Fruit fly (Drosophila melanogaster) whole organism, embryonic: Measurements from ENCODE around the gene Idua.

Experiments used
- ATbp ChIP-seq: fragments of 200-800 bp; sonication (Bioruptor generic); optimal IDR thresholded peaks from 2 replicates; lab custom pipeline; 2017; ENCODE audit warnings: missing biosample characterization, mild to moderate bottlenecking, missing genetic modification characterization, missing genetic modification reagents
- Awh ChIP-seq: fragments of 200-800 bp; sonication (Bioruptor generic); IDR thresholded peaks from 2 replicates; pipeline ENCODE4, ENCODE4 v1.3.6; 2022; ENCODE audit warnings: missing biosample characterization, missing genetic modification characterization
- CG11696 ChIP-seq: fragments of 200-800 bp; sonication (Bioruptor generic); IDR thresholded peaks from 2 replicates; pipeline ENCODE4 v1.3.6; 2022; ENCODE audit warnings: missing biosample characterization, missing genetic modification characterization
- CG17359 ChIP-seq: fragments of 200-800 bp; sonication (Bioruptor generic); optimal IDR thresholded peaks from 3 replicates; lab custom pipeline; 2018; ENCODE audit warnings: missing biosample characterization, mild to moderate bottlenecking, missing genetic modification characterization, moderate library complexity
- CG17829 ChIP-seq: fragments of 200-800 bp; optimal IDR thresholded peaks from 2 replicates; lab custom pipeline; 2019; ENCODE audit warnings: missing biosample characterization, mild to moderate bottlenecking, missing genetic modification characterization, moderate library complexity
- CG2678 ChIP-seq: fragments of 200-800 bp; sonication (Bioruptor generic); optimal IDR thresholded peaks from 3 replicates; lab custom pipeline; 2019; ENCODE audit warnings: missing biosample characterization, mild to moderate bottlenecking, missing genetic modification characterization, moderate library complexity
- CG2875 ChIP-seq: fragments of 200-800 bp; sonication (Bioruptor generic); optimal IDR thresholded peaks from 2 replicates; lab custom pipeline; 2017; ENCODE audit warnings: missing biosample characterization, mild to moderate bottlenecking, missing genetic modification characterization, missing genetic modification reagents
- CG31365 ChIP-seq: fragments of 200-800 bp; sonication (Bioruptor generic); optimal IDR thresholded peaks from 2 replicates; lab custom pipeline; 2018; ENCODE audit warnings: missing biosample characterization, mild to moderate bottlenecking, missing genetic modification characterization
- CG34376 ChIP-seq: fragments of 200-800 bp; sonication (Bioruptor generic); optimal IDR thresholded peaks from 2 replicates; lab custom pipeline; 2018; ENCODE audit warnings: missing biosample characterization, mild to moderate bottlenecking, missing genetic modification characterization
- CG3838 ChIP-seq: fragments of 200-800 bp; sonication (Bioruptor generic); optimal IDR thresholded peaks from 3 replicates; lab custom pipeline; 2016; ENCODE audit warnings: missing biosample characterization, missing genetic modification characterization
- CG4424 ChIP-seq: fragments of 200-800 bp; sonication (Bioruptor generic); optimal IDR thresholded peaks from 3 replicates; lab custom pipeline; 2016; ENCODE audit warnings: missing biosample characterization, missing genetic modification characterization
- CG6254 ChIP-seq: fragments of 200-800 bp; sonication (Bioruptor generic); optimal IDR thresholded peaks from 3 replicates; lab custom pipeline; 2017; ENCODE audit warnings: mild to moderate bottlenecking, missing biosample characterization, missing genetic modification reagents, missing genetic modification characterization
- CG6272 ChIP-seq: fragments of 200-800 bp; sonication (Bioruptor generic); IDR thresholded peaks from 2 replicates; pipeline ENCODE4 v1.3.6; 2022; ENCODE audit warnings: missing biosample characterization, missing genetic modification characterization
- CG7357 ChIP-seq: fragments of 200-800 bp; sonication (Bioruptor generic); IDR thresholded peaks from 3 replicates; pipeline ENCODE4 v1.3.6; 2022; ENCODE audit warnings: missing biosample characterization, missing genetic modification characterization
- CG8290 ChIP-seq, 3 experiments: fragments of 200-800 bp; sonication (Bioruptor generic); optimal IDR thresholded peaks; 2 replicates each; lab custom pipeline; 2016 to 2019; ENCODE audit warnings: missing biosample characterization in 3 of 3, missing genetic modification characterization in 3 of 3, mild to moderate bottlenecking in 2 of 3, moderate library complexity in 1 of 3
- CG8478 ChIP-seq: fragments of >200 bp; optimal IDR thresholded peaks from 2 replicates; lab custom pipeline; 2018
- CG8944 ChIP-seq: fragments of 200-800 bp; sonication (Bioruptor generic); optimal IDR thresholded peaks from 3 replicates; lab custom pipeline; 2016; ENCODE audit warnings: missing biosample characterization, missing genetic modification characterization
- CHES-1-like ChIP-seq: fragments of 200-800 bp; sonication (Bioruptor generic); optimal IDR thresholded peaks from 2 replicates; lab custom pipeline; 2016; ENCODE audit warnings: missing biosample characterization, missing genetic modification characterization
- D ChIP-seq, 2 experiments: fragments of 200-800 bp in 1 of 2; fragments of >200 bp in 1 of 2; sonication (Bioruptor generic) in 1 of 2; optimal IDR thresholded peaks; 2 replicates in 1 of 2; 3 replicates in 1 of 2; lab custom pipeline; 2017; ENCODE audit warnings: mild to moderate bottlenecking in 1 of 2, missing biosample characterization in 1 of 2, missing genetic modification characterization in 1 of 2, missing genetic modification reagents in 1 of 2
- Dll ChIP-seq: fragments of 200-800 bp; sonication (Bioruptor generic); IDR thresholded peaks from 4 replicates; pipeline ENCODE4 v1.3.6; 2022; ENCODE audit warnings: missing biosample characterization, missing genetic modification characterization; ENCODE audit not compliant: partially characterized antibody
- ERR ChIP-seq: fragments of 200-800 bp; sonication (Bioruptor generic); optimal IDR thresholded peaks from 2 replicates; lab custom pipeline; 2016; ENCODE audit warnings: missing biosample characterization, missing genetic modification characterization
- H2.0 ChIP-seq: fragments of 200-800 bp; sonication (Bioruptor generic); IDR thresholded peaks from 2 replicates; pipeline ENCODE4 v1.3.6; 2022; ENCODE audit warnings: missing biosample characterization, missing genetic modification characterization
- HLH4C ChIP-seq: fragments of 200-800 bp; sonication (Bioruptor generic); IDR thresholded peaks from 3 replicates; pipeline ENCODE4 v1.3.6; 2022; ENCODE audit warnings: missing biosample characterization, missing genetic modification characterization; ENCODE audit not compliant: partially characterized antibody
- HLHmδ ChIP-seq: fragments of 200-800 bp; sonication (Bioruptor generic); optimal IDR thresholded peaks from 2 replicates; lab custom pipeline; 2018; ENCODE audit warnings: missing biosample characterization, mild to moderate bottlenecking, missing genetic modification characterization, moderate library complexity
- HmgD ChIP-seq: fragments of 200-800 bp; sonication (Bioruptor generic); optimal IDR thresholded peaks from 3 replicates; lab custom pipeline; 2016; ENCODE audit warnings: missing biosample characterization, missing genetic modification characterization
- Optix ChIP-seq: fragments of 200-800 bp; sonication (Bioruptor generic); IDR thresholded peaks from 3 replicates; pipeline ENCODE4 v1.3.6; 2022; ENCODE audit warnings: missing biosample characterization, missing genetic modification characterization
- Tbp ChIP-seq: fragments of >200 bp; optimal IDR thresholded peaks from 2 replicates; lab custom pipeline; 2018; ENCODE audit warnings: missing biosample characterization, missing genetic modification characterization
- Usf ChIP-seq: fragments of 200-800 bp; sonication (Bioruptor generic); optimal IDR thresholded peaks from 2 replicates; lab custom pipeline; 2017; ENCODE audit warnings: missing genotype, missing biosample characterization, missing genetic modification characterization
- bowl ChIP-seq: fragments of 200-800 bp; sonication (Bioruptor generic); IDR thresholded peaks from 2 replicates; pipeline ENCODE4 v1.3.6; 2022; ENCODE audit warnings: missing biosample characterization, missing genetic modification characterization
- cad ChIP-seq: fragments of >200 bp; optimal IDR thresholded peaks from 2 replicates; lab custom pipeline; 2017; ENCODE audit warnings: missing biosample characterization, missing genetic modification characterization
- cato ChIP-seq: fragments of 200-800 bp; sonication (Bioruptor generic); optimal IDR thresholded peaks from 2 replicates; lab custom pipeline; 2016; ENCODE audit warnings: missing biosample characterization, missing genetic modification characterization, borderline replicate concordance
- dpn ChIP-seq, 2 experiments: fragments of 200-800 bp; sonication (Bioruptor generic); optimal IDR thresholded peaks; 3 replicates each; lab custom pipeline; 2016; ENCODE audit warnings: missing biosample characterization in 2 of 2, missing genetic modification characterization in 2 of 2
- emc ChIP-seq: fragments of 200-800 bp; sonication (Bioruptor generic); optimal IDR thresholded peaks from 2 replicates; lab custom pipeline; 2016; ENCODE audit warnings: missing biosample characterization, missing genetic modification characterization
- exex ChIP-seq: fragments of 200-800 bp; sonication (Bioruptor generic); optimal IDR thresholded peaks from 4 replicates; lab custom pipeline; 2018; ENCODE audit warnings: missing biosample characterization, mild to moderate bottlenecking, missing genetic modification characterization, moderate library complexity
- fd64A ChIP-seq: fragments of 200-800 bp; sonication (Bioruptor generic); optimal IDR thresholded peaks from 3 replicates; lab custom pipeline; 2018; ENCODE audit warnings: missing biosample characterization, mild to moderate bottlenecking, missing genetic modification characterization
- ftz-f1 ChIP-seq: fragments of 200-800 bp; sonication (Bioruptor generic); optimal IDR thresholded peaks from 2 replicates; lab custom pipeline; 2016; ENCODE audit warnings: missing biosample characterization, missing genetic modification characterization
- gfzf ChIP-seq: fragments of 200-800 bp; sonication (Bioruptor generic); optimal IDR thresholded peaks from 2 replicates; lab custom pipeline; 2016; ENCODE audit warnings: missing biosample characterization, mild to moderate bottlenecking, missing genetic modification characterization, moderate library complexity
- h ChIP-seq: fragments of >200 bp; optimal IDR thresholded peaks from 2 replicates; lab custom pipeline; 2017
- insv ChIP-seq, 2 experiments: fragments of 200-800 bp; sonication (Bioruptor generic); optimal IDR thresholded peaks; 3 replicates each; lab custom pipeline; 2016 to 2018; ENCODE audit warnings: missing biosample characterization in 2 of 2, missing genetic modification characterization in 2 of 2
- knrl ChIP-seq: fragments of 200-800 bp; sonication (Bioruptor generic); IDR thresholded peaks from 3 replicates; pipeline ENCODE4 v1.3.6; 2022; ENCODE audit warnings: missing biosample characterization, missing genetic modification characterization; ENCODE audit not compliant: partially characterized antibody
- mld ChIP-seq: fragments of 200-800 bp; sonication (Bioruptor generic); IDR thresholded peaks from 3 replicates; pipeline ENCODE4 v1.3.6; 2022; ENCODE audit warnings: missing biosample characterization, missing genetic modification characterization; ENCODE audit not compliant: partially characterized antibody
- p53 ChIP-seq: fragments of 200-800 bp; sonication (Bioruptor generic); optimal IDR thresholded peaks from 2 replicates; lab custom pipeline; 2016; ENCODE audit warnings: missing biosample characterization, missing genetic modification characterization
- sd ChIP-seq: fragments of 200-800 bp; sonication (Bioruptor generic); optimal IDR thresholded peaks from 3 replicates; lab custom pipeline; 2018; ENCODE audit warnings: missing biosample characterization, mild to moderate bottlenecking, missing genetic modification characterization, moderate library complexity
- slbo ChIP-seq: fragments of 200-800 bp; sonication (Bioruptor generic); IDR thresholded peaks from 2 replicates; pipeline ENCODE4 v1.3.6; 2022; ENCODE audit warnings: missing biosample characterization, missing genetic modification characterization
- so ChIP-seq: fragments of 200-800 bp; sonication (Bioruptor generic); IDR thresholded peaks from 3 replicates; pipeline ENCODE4 v1.3.6; 2022; ENCODE audit warnings: missing biosample characterization, missing genetic modification characterization
- sqz ChIP-seq: fragments of 200-800 bp; sonication (Bioruptor generic); optimal IDR thresholded peaks from 3 replicates; lab custom pipeline; 2018; ENCODE audit warnings: missing biosample characterization, mild to moderate bottlenecking, missing genetic modification characterization
- ssp ChIP-seq: fragments of 200-800 bp; sonication (Bioruptor generic); IDR thresholded peaks from 2 replicates; pipeline ENCODE4 v1.3.6; 2022; ENCODE audit warnings: missing biosample characterization, missing genetic modification characterization
- unc-4 ChIP-seq: fragments of 200-800 bp; sonication (Bioruptor generic); IDR thresholded peaks from 2 replicates; pipeline ENCODE4 v1.3.6; 2022; ENCODE audit warnings: missing biosample characterization, missing genetic modification characterization; ENCODE audit not compliant: partially characterized antibody
- zen ChIP-seq: fragments of 200-800 bp; sonication (Bioruptor generic); optimal IDR thresholded peaks from 3 replicates; lab custom pipeline; 2018; ENCODE audit warnings: missing biosample characterization, mild to moderate bottlenecking, missing genetic modification characterization, moderate library complexity

Idua gene

dm6 chr2L:11130151-11131008 is 17.5 kb upstream of the Idua start, which contains the start of the genes RfC38 and CG4751 (continued):
- TF ChIP-seq CG17359 (tag; lab: Kevin White, UChicago) (no peak), emc (GFP tag; lab: Kevin White, UChicago) (no peak), gfzf (GFP tag; lab: Kevin White, UChicago) (peak; percentile 89), cato (GFP tag; lab: Kevin White, UChicago) (no peak), CG8290 (GFP tag; optimal IDR thresholded peaks at IDR 0.05; lab: Kevin White, UChicago) (no peak), CG8290 (tag; optimal IDR thresholded peaks at IDR 0.05; lab: Kevin White, UChicago) (no peak), CG31365 (tag; lab: Kevin White, UChicago) (no peak), insv (GFP tag; optimal IDR thresholded peaks at IDR 0.05; lab: Kevin White, UChicago) (no peak), bowl (GFP tag; lab: Robert Waterston, UW) (no peak), H2.0 (GFP tag; lab: Robert Waterston, UW) (no peak), CG8944 (GFP tag; lab: Kevin White, UChicago) (no peak), CG7357 (no peak), CG2678 (no peak), CHES-1-like (GFP tag; lab: Kevin White, UChicago) (peak; percentile 46), sqz (GFP tag; lab: Kevin White, UChicago) (no peak), CG2875 (GFP tag; lab: Kevin White, UChicago) (no peak), CG11696 (GFP tag; lab: Robert Waterston, UW) (no peak), CG4424 (GFP tag; lab: Kevin White, UChicago) (peak; percentile 15), slbo (0 out of 2 replicates have a peak, but pooled peaks have one; percentile 6), Dll (GFP tag; lab: Robert Waterston, UW) (peak; percentile 84), ATbp (no peak), so (GFP tag; lab: Robert Waterston, UW) (no peak), dpn (GFP tag; optimal IDR thresholded peaks at IDR 0.05; lab: Kevin White, UChicago) (peak in 1 of 2 experiments; percentile 22), HLH4C (GFP tag; lab: Robert Waterston, UW) (peak; percentile 67), CG8478 (lab: Kevin White, UChicago) (no peak), ERR (GFP tag; lab: Kevin White, UChicago) (no peak), zen (tag; lab: Kevin White, UChicago) (peak; percentile 73), unc-4 (GFP tag; lab: Robert Waterston, UW) (peak; percentile 68), fd64A (GFP tag; lab: Kevin White, UChicago) (no peak), CG6272 (no peak), sd (no peak), Tbp (GFP tag; lab: Kevin White, UChicago) (no peak), HmgD (no peak), Usf (GFP tag; lab: Kevin White, UChicago) (no peak), knrl (GFP tag; lab: Robert Waterston, UW) (peak; percentile 67), HLHmδ (GFP tag; lab: Kevin White, UChicago) (no peak), mld (GFP tag; lab: Robert Waterston, UW) (no peak), CG34376 (GFP tag; lab: Kevin White, UChicago) (no peak), Awh (GFP tag; lab: Robert Waterston, UW) (no peak), CG6254 (no peak), h (lab: Kevin White, UChicago) (no peak), D (optimal IDR thresholded peaks at IDR 0.05; lab: Kevin White, UChicago) (no peak), D (GFP tag; optimal IDR thresholded peaks at IDR 0.05; lab: Kevin White, UChicago) (no peak), cad (GFP tag; lab: Kevin White, UChicago) (no peak), ssp (GFP tag; lab: Robert Waterston, UW) (no peak), Optix (GFP tag; lab: Robert Waterston, UW) (no peak), CG3838 (GFP tag; lab: Kevin White, UChicago) (no peak), exex (tag; lab: Kevin White, UChicago) (peak; percentile 37), CG17829 (peak; percentile 47), ftz-f1 (GFP tag; lab: Kevin White, UChicago) (no peak), p53 (GFP tag; lab: Kevin White, UChicago) (peak; percentile 19)
